Worm (Caenorhabditis elegans) whole organism, L3 larva: ENCODE results near the gene xnd-1.
A peak's percentile ranks its signal among the peaks of the same experiment; 100 is the strongest.

Source experiments
- elt-2 ChIP-seq: sonication (generic microtip); optimal IDR thresholded peaks from 2 replicates; lab custom pipeline; 2016; ENCODE audit warnings: missing genetic modification reagents, mild to moderate bottlenecking, missing genetic modification characterization, missing compliant biosample characterization
- elt-3 ChIP-seq, 3 experiments: fragments of 150-350 bp in 1 of 3; sonication (generic microtip) in 2 of 3; optimal IDR thresholded peaks; 2 replicates in 2 of 3; 4 replicates in 1 of 3; lab custom pipeline; 2014 to 2017; ENCODE audit warnings: missing biosample characterization in 3 of 3, missing genetic modification characterization in 3 of 3
- nhr-11 ChIP-seq: fragments of 150-350 bp; optimal IDR thresholded peaks from 2 replicates; lab custom pipeline; 2014; ENCODE audit warnings: missing biosample characterization, missing genetic modification characterization
- nhr-237 ChIP-seq: fragments of 150-350 bp; optimal IDR thresholded peaks from 2 replicates; lab custom pipeline; 2014; ENCODE audit warnings: missing biosample characterization, missing genetic modification characterization
- nhr-77 ChIP-seq: fragments of 150-350 bp; optimal IDR thresholded peaks from 2 replicates; lab custom pipeline; 2014; ENCODE audit warnings: missing biosample characterization, missing genetic modification characterization
- snpc-4 ChIP-seq: fragments of 150-350 bp; optimal IDR thresholded peaks from 2 replicates; lab custom pipeline; 2014; ENCODE audit warnings: missing biosample characterization, missing genetic modification characterization

DNA sequence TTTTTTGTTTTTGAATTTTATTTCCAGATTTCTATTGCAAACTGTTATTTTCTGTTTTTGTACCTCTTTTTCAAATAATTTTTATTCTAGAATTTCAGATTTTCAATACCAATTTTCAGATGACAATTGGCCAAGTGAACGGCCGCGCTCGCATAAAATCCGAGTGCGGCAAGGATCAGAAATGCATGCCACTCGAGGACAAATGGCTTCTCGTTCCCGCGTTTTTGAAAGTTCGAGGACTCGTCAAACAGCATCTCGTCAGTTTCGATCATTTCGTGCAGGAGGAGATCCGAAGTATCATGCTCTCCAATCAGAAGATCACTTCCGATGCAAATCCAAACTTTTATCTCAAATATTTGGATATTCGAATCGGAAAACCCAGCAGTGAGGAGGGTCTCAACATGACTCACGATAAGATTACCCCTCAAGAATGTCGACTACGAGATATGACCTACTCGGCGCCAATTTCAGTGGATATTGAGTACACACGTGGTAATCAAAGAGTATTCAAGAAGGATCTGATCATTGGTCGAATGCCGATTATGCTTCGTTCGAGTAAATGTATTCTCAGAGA, 46.9 kb upstream of the xnd-1 start, which contains the start of gene rpc-2:
- TF ChIP-seq elt-2 (tag; lab: Kevin White, UChicago) (peak; percentile 8), nhr-237 (tag; lab: Kevin White, UChicago) (no peak), nhr-77 (no peak), nhr-11 (tag; lab: Kevin White, UChicago) (no peak), snpc-4 (tag; lab: Kevin White, UChicago) (no peak), elt-3 (tag; optimal IDR thresholded peaks at IDR 0.05; lab: Kevin White, UChicago) (no peak)
